Worm (Caenorhabditis elegans) whole organism, L4 larva: ENCODE measurements around the gene sod-1.

ENCODE experiments used
- F26F4.8 ChIP-seq: fragments of 200-800 bp; sonication (Bioruptor generic); conservative IDR thresholded peaks from 2 replicates; pipeline ENCODE4 v1.3.6; 2022; ENCODE audit warnings: missing genetic modification characterization, missing compliant biosample characterization
- F37D6.2 ChIP-seq: sonication (generic microtip); optimal IDR thresholded peaks from 2 replicates; lab custom pipeline; 2016; ENCODE audit warnings: mild to moderate bottlenecking, missing genetic modification characterization, missing compliant biosample characterization
- F49E8.2 ChIP-seq: sonication (generic microtip); optimal IDR thresholded peaks from 2 replicates; lab custom pipeline; 2016; ENCODE audit warnings: missing compliant biosample characterization, mild to moderate bottlenecking, missing genetic modification characterization, borderline replicate concordance
- R02D3.7 ChIP-seq: fragments of 150-350 bp; sonication (generic microtip); optimal IDR thresholded peaks from 3 replicates; lab custom pipeline; 2014; ENCODE audit warnings: missing biosample characterization, missing genetic modification characterization
- T26A8.4 ChIP-seq: fragments of 200-800 bp; sonication (Bioruptor generic); IDR thresholded peaks from 2 replicates; pipeline ENCODE4 v1.3.6; 2022; ENCODE audit warnings: missing genetic modification characterization, missing compliant biosample characterization
- Y105C5A.15 ChIP-seq: fragments of 200-800 bp; sonication (Bioruptor generic); IDR thresholded peaks from 2 replicates; pipeline ENCODE4 v1.3.6; 2022; ENCODE audit warnings: missing genetic modification characterization, missing compliant biosample characterization
- Y48G9A.11 ChIP-seq: fragments of 200-800 bp; sonication (Bioruptor generic); IDR thresholded peaks from 2 replicates; pipeline ENCODE4 v1.3.6; 2022; ENCODE audit warnings: missing genetic modification reagents, missing genetic modification characterization, missing compliant biosample characterization
- Y5F2A.4 ChIP-seq: fragments of 200-800 bp; sonication (Bioruptor generic); optimal IDR thresholded peaks from 2 replicates; lab custom pipeline; 2018; ENCODE audit warnings: mild to moderate bottlenecking, missing genetic modification characterization, missing compliant biosample characterization
- Y75B8A.6 ChIP-seq: fragments of 200-800 bp; sonication (Bioruptor generic); IDR thresholded peaks from 2 replicates; pipeline ENCODE4 v1.3.6; 2022; ENCODE audit warnings: missing genetic modification reagents, missing genetic modification characterization, missing compliant biosample characterization
- ZK337.2 ChIP-seq: fragments of 200-800 bp; sonication (Bioruptor generic); IDR thresholded peaks from 2 replicates; pipeline ENCODE4 v1.3.6; 2022; ENCODE audit warnings: missing genetic modification reagents, missing genetic modification characterization, missing compliant biosample characterization
- aha-1 ChIP-seq: fragments of 150-350 bp; peaks from one replicate; lab custom pipeline; 2014; ENCODE audit warnings: missing biosample characterization, missing genetic modification characterization
- aly-2 ChIP-seq: sonication (generic microtip); optimal IDR thresholded peaks from 2 replicates; lab custom pipeline; 2018; ENCODE audit warnings: missing biosample characterization, missing genetic modification characterization
- ceh-20 ChIP-seq: fragments of 200-800 bp; sonication (Bioruptor generic); IDR thresholded peaks from 2 replicates; pipeline ENCODE4 v1.3.6; 2022; ENCODE audit warnings: missing genetic modification reagents, missing genetic modification characterization, missing compliant biosample characterization
- ceh-32 ChIP-seq: sonication (generic microtip); optimal IDR thresholded peaks from 2 replicates; lab custom pipeline; 2016; ENCODE audit warnings: mild to moderate bottlenecking, missing genetic modification characterization, missing compliant biosample characterization; ENCODE audit not compliant: poor library complexity
- daf-16 ChIP-seq, 3 experiments: sonication (generic microtip); optimal IDR thresholded peaks; 2 replicates each; lab custom pipeline; 2016 to 2017; ENCODE audit warnings: missing genetic modification characterization in 3 of 3, missing genetic modification reagents in 3 of 3, mild to moderate bottlenecking in 2 of 3, missing compliant biosample characterization in 2 of 3, missing biosample characterization in 1 of 3, moderate library complexity in 1 of 3
- daf-19 ChIP-seq: fragments of 200-800 bp; sonication (Bioruptor generic); conservative IDR thresholded peaks from 2 replicates; pipeline ENCODE4 v1.3.6; 2022; ENCODE audit warnings: missing genetic modification characterization, missing compliant biosample characterization
- daf-8 ChIP-seq: fragments of 200-800 bp; sonication (Bioruptor generic); IDR thresholded peaks from 2 replicates; pipeline ENCODE4 v1.3.6; 2022; ENCODE audit warnings: missing genetic modification characterization, missing compliant biosample characterization
- dmd-6 ChIP-seq: fragments of 200-800 bp; sonication (Bioruptor generic); IDR thresholded peaks from 2 replicates; pipeline ENCODE4 v1.3.6; 2022; ENCODE audit warnings: missing genetic modification reagents, missing genetic modification characterization, missing compliant biosample characterization
- dve-1 ChIP-seq: sonication (generic microtip); optimal IDR thresholded peaks from 2 replicates; lab custom pipeline; 2017; ENCODE audit warnings: antibody characterized with exemption, mild to moderate bottlenecking, missing genetic modification characterization, missing compliant biosample characterization; ENCODE audit not compliant: insufficient read depth
- hlh-11 ChIP-seq: fragments of 200-800 bp; sonication (Bioruptor generic); optimal IDR thresholded peaks from 2 replicates; lab custom pipeline; 2018; ENCODE audit warnings: mild to moderate bottlenecking, missing genetic modification characterization, missing compliant biosample characterization
- hlh-30 ChIP-seq: sonication (generic microtip); optimal IDR thresholded peaks from 2 replicates; lab custom pipeline; 2017; ENCODE audit warnings: antibody characterized with exemption, mild to moderate bottlenecking, missing genetic modification characterization, missing compliant biosample characterization; ENCODE audit not compliant: insufficient read depth
- hmg-1.1 ChIP-seq: fragments of 200-800 bp; sonication (Bioruptor generic); IDR thresholded peaks from 2 replicates; pipeline ENCODE4 v1.3.6; 2022; ENCODE audit warnings: missing genetic modification reagents, missing genetic modification characterization, missing compliant biosample characterization
- lim-7 ChIP-seq: fragments of 200-800 bp; sonication (Bioruptor generic); IDR thresholded peaks from 2 replicates; pipeline ENCODE4 v1.3.6; 2022; ENCODE audit warnings: missing genetic modification characterization, missing compliant biosample characterization
- lin-1 ChIP-seq: fragments of 200-800 bp; sonication (Bioruptor generic); IDR thresholded peaks from 2 replicates; pipeline ENCODE4 v1.3.6; 2022; ENCODE audit warnings: missing genetic modification reagents, missing genetic modification characterization, missing compliant biosample characterization
- lin-29 ChIP-seq: fragments of 200-800 bp; sonication (Bioruptor generic); IDR thresholded peaks from 2 replicates; pipeline ENCODE4 v1.3.6; 2022; ENCODE audit warnings: missing genetic modification reagents, missing genetic modification characterization, missing compliant biosample characterization
- lin-39 ChIP-seq: fragments of 150-350 bp; optimal IDR thresholded peaks from 2 replicates; lab custom pipeline; 2014; ENCODE audit warnings: missing biosample characterization, missing genetic modification reagents, missing genetic modification characterization
- madf-5 ChIP-seq, 2 experiments: fragments of 200-800 bp; sonication (Bioruptor generic); IDR thresholded peaks; 2 replicates each; pipeline ENCODE4 v1.3.6; 2022; ENCODE audit warnings: missing compliant biosample characterization in 2 of 2, missing genetic modification characterization in 2 of 2
- madf-9 ChIP-seq: fragments of 200-800 bp; sonication (Bioruptor generic); conservative IDR thresholded peaks from 2 replicates; pipeline ENCODE4 v1.3.6; 2022; ENCODE audit warnings: missing genetic modification reagents, missing genetic modification characterization, missing compliant biosample characterization
- mdt-29 ChIP-seq: fragments of 200-800 bp; sonication (Bioruptor generic); IDR thresholded peaks from 2 replicates; pipeline ENCODE4 v1.3.6; 2022; ENCODE audit warnings: missing genetic modification reagents, missing genetic modification characterization, missing compliant biosample characterization
- mes-2 ChIP-seq: sonication (generic microtip); optimal IDR thresholded peaks from 2 replicates; lab custom pipeline; 2016; ENCODE audit warnings: missing genotype, mild to moderate bottlenecking, missing genetic modification characterization, missing compliant biosample characterization; ENCODE audit not compliant: poor library complexity, severe bottlenecking
- mxl-3 ChIP-seq: fragments of 200-800 bp; sonication (Bioruptor generic); optimal IDR thresholded peaks from 2 replicates; lab custom pipeline; 2018; ENCODE audit warnings: mild to moderate bottlenecking, missing genetic modification characterization, missing compliant biosample characterization
- nhr-102 ChIP-seq: sonication (generic microtip); optimal IDR thresholded peaks from 2 replicates; lab custom pipeline; 2016; ENCODE audit warnings: mild to moderate bottlenecking, missing genetic modification characterization, moderate library complexity, missing compliant biosample characterization
- nhr-28 ChIP-seq: fragments of 150-350 bp; optimal IDR thresholded peaks from 2 replicates; lab custom pipeline; 2014; ENCODE audit warnings: missing biosample characterization, missing genetic modification characterization
- nhr-48 ChIP-seq: sonication (generic microtip); optimal IDR thresholded peaks from 2 replicates; lab custom pipeline; 2016; ENCODE audit warnings: mild to moderate bottlenecking, missing genetic modification characterization, missing compliant biosample characterization
- nhr-6 ChIP-seq: fragments of 150-350 bp; optimal IDR thresholded peaks from 2 replicates; lab custom pipeline; 2014; ENCODE audit warnings: missing biosample characterization, missing genetic modification characterization
- nhr-76 ChIP-seq: fragments of 150-350 bp; optimal IDR thresholded peaks from 2 replicates; lab custom pipeline; 2014; ENCODE audit warnings: missing biosample characterization, missing genetic modification characterization
- nhr-77 ChIP-seq: fragments of 150-350 bp; optimal IDR thresholded peaks from 2 replicates; lab custom pipeline; 2014; ENCODE audit warnings: missing biosample characterization, missing genetic modification characterization
- php-3 ChIP-seq: fragments of 200-800 bp; sonication (Bioruptor generic); IDR thresholded peaks from 2 replicates; pipeline ENCODE4 v1.3.6; 2022; ENCODE audit warnings: missing genetic modification reagents, missing genetic modification characterization, missing compliant biosample characterization
- pqm-1 ChIP-seq: sonication (generic microtip); optimal IDR thresholded peaks from 2 replicates; lab custom pipeline; 2017; ENCODE audit warnings: missing biosample characterization, missing genetic modification characterization
- skn-1 ChIP-seq: fragments of 150-350 bp; optimal IDR thresholded peaks from 2 replicates; lab custom pipeline; 2014; ENCODE audit warnings: missing biosample characterization, missing genetic modification characterization
- spr-3 ChIP-seq: fragments of 200-800 bp; sonication (Bioruptor generic); optimal IDR thresholded peaks from 2 replicates; lab custom pipeline; 2018; ENCODE audit warnings: mild to moderate bottlenecking, missing genetic modification characterization, missing compliant biosample characterization
- unc-62 ChIP-seq, 3 experiments: fragments of 150-350 bp in 1 of 3; sonication (generic microtip); optimal IDR thresholded peaks in 2 of 3; peaks in 1 of 3; 1 replicate in 1 of 3; 2 replicates in 2 of 3; lab custom pipeline; 2014 to 2017; ENCODE audit warnings: missing biosample characterization in 3 of 3, missing genetic modification characterization in 3 of 3, missing genetic modification reagents in 3 of 3, missing genotype in 1 of 3
- vab-7 ChIP-seq: fragments of 200-800 bp; sonication (Bioruptor generic); IDR thresholded peaks from 2 replicates; pipeline ENCODE4 v1.3.6; 2022; ENCODE audit warnings: missing genetic modification reagents, missing genetic modification characterization, missing compliant biosample characterization
- zfp-2 ChIP-seq: sonication (generic microtip); optimal IDR thresholded peaks from 2 replicates; lab custom pipeline; 2016; ENCODE audit warnings: mild to moderate bottlenecking, missing genetic modification characterization, missing compliant biosample characterization

Gene sod-1

ce11 chrII:6927603-6928002 lies 46.1 kb downstream of the sod-1 start, which contains the start of gene F22D3.4:
Gene F22D3.4, minus strand, starts transcription at chrII:6927603.
- TF ChIP-seq pqm-1 = peak; percentile 44
- peak; percentile 33 for TF ChIP-seq aha-1 (tag; lab: Kevin White, UChicago)
- 0 out of 2 replicates have a peak, but pooled peaks have one; percentile 12 for TF ChIP-seq php-3 (GFP tag; lab: Robert Waterston, UW)
- peak; percentile 17 for TF ChIP-seq hlh-11 (tag; lab: Kevin White, UChicago)
- TF ChIP-seq hlh-30 (tag; lab: Kevin White, UChicago) = peak; percentile 68
- peak; percentile 34 for TF ChIP-seq dmd-6 (GFP tag; lab: Robert Waterston, UW)
- TF ChIP-seq daf-16 (GFP tag; optimal IDR thresholded peaks at IDR 0.05; lab: Kevin White, UChicago) = no peak
- peak; percentile 11 for TF ChIP-seq daf-16 (tag; optimal IDR thresholded peaks at IDR 0.05; lab: Kevin White, UChicago)
- TF ChIP-seq skn-1 (tag; lab: Kevin White, UChicago) = no peak
- TF ChIP-seq nhr-77 (tag; lab: Kevin White, UChicago) = peak; percentile 0
- TF ChIP-seq unc-62 (GFP tag; optimal IDR thresholded peaks at IDR 0.05 in 1 of 2; lab: Kevin White, UChicago) = peak in 1 of 2 experiments; percentile 56
- no peak for TF ChIP-seq unc-62 (tag; optimal IDR thresholded peaks at IDR 0.05; lab: Kevin White, UChicago)
- TF ChIP-seq daf-19 = no peak
- no peak for TF ChIP-seq daf-8 (GFP tag; lab: Robert Waterston, UW)
- peak; percentile 72 for TF ChIP-seq nhr-28 (tag; lab: Kevin White, UChicago)
- no peak for TF ChIP-seq zfp-2
- 0 out of 2 replicates have a peak, but pooled peaks have one; percentile 35 for TF ChIP-seq lin-1 (GFP tag; lab: Robert Waterston, UW)

ce11 chrII:6927034-6927433 lies 46.7 kb downstream of the sod-1 start:
- TF ChIP-seq hmg-1.1 (GFP tag; lab: Robert Waterston, UW) = 0 out of 2 replicates have a peak, but pooled peaks have one; percentile 23
- TF ChIP-seq ZK337.2 (GFP tag; lab: Robert Waterston, UW) = no peak
- TF ChIP-seq lin-39 (tag; lab: Kevin White, UChicago) = no peak
- no peak for TF ChIP-seq mes-2
- TF ChIP-seq aha-1 (tag; lab: Kevin White, UChicago) = peak; percentile 93
- TF ChIP-seq F37D6.2 (tag; lab: Kevin White, UChicago) = no peak
- TF ChIP-seq dmd-6 (GFP tag; lab: Robert Waterston, UW) = peak; percentile 8; the same call in 1 of the 2 replicates
- 0 out of 2 replicates have a peak, but pooled peaks have one; percentile 16 for TF ChIP-seq ceh-20 (GFP tag; lab: Robert Waterston, UW)

- TF ChIP-seq lin-29 (GFP tag; lab: Robert Waterston, UW) = no peak
- TF ChIP-seq spr-3 (GFP tag; lab: Kevin White, UChicago) = no peak
- TF ChIP-seq dmd-6 (GFP tag; lab: Robert Waterston, UW) = peak; percentile 83
- no peak for TF ChIP-seq F26F4.8 (GFP tag; lab: Robert Waterston, UW)
- peak; percentile 47 for TF ChIP-seq nhr-102
- no peak for TF ChIP-seq daf-19
- TF ChIP-seq php-3 (GFP tag; lab: Robert Waterston, UW) = peak; percentile 63; the same call in 1 of the 2 replicates
- no peak for TF ChIP-seq daf-8 (GFP tag; lab: Robert Waterston, UW)
- TF ChIP-seq mdt-29 (GFP tag; lab: Robert Waterston, UW) = no peak
- TF ChIP-seq dve-1 (tag; lab: Kevin White, UChicago) = peak; percentile 93
- peak; percentile 68 for TF ChIP-seq pqm-1
- TF ChIP-seq nhr-77 (tag; lab: Kevin White, UChicago) = peak; percentile 56
- TF ChIP-seq nhr-48 = peak; percentile 75
- TF ChIP-seq Y105C5A.15 (GFP tag; lab: Robert Waterston, UW) = no peak
- no peak for TF ChIP-seq nhr-76 (tag; lab: Kevin White, UChicago)
- no peak for TF ChIP-seq aly-2 (tag; lab: Kevin White, UChicago)
- peak; percentile 78 for TF ChIP-seq mxl-3
- TF ChIP-seq Y75B8A.6 (GFP tag; lab: Robert Waterston, UW) = no peak
- TF ChIP-seq skn-1 (tag; lab: Kevin White, UChicago) = no peak
- peak; percentile 0 for TF ChIP-seq ceh-32
- no peak for TF ChIP-seq T26A8.4 (GFP tag; lab: Robert Waterston, UW)
- no peak for TF ChIP-seq nhr-6 (tag; lab: Kevin White, UChicago)
- TF ChIP-seq Y5F2A.4 = no peak
- no peak for TF ChIP-seq Y48G9A.11 (GFP tag; lab: Robert Waterston, UW)
- no peak for TF ChIP-seq madf-5 (GFP tag; IDR thresholded peaks at IDR 0.05; lab: Robert Waterston, UW)
- TF ChIP-seq hmg-1.1 (GFP tag; lab: Robert Waterston, UW) = peak; percentile 87
- peak; percentile 31; the same call in 1 of the 2 replicates for TF ChIP-seq madf-9 (GFP tag; lab: Robert Waterston, UW)
- peak; percentile 52 for TF ChIP-seq aha-1 (tag; lab: Kevin White, UChicago)
- no peak for TF ChIP-seq lim-7 (GFP tag; lab: Robert Waterston, UW)
- TF ChIP-seq R02D3.7 = no peak
- no peak for TF ChIP-seq F49E8.2 (tag; lab: Kevin White, UChicago)
- TF ChIP-seq vab-7 = no peak
Observed at ce11 chrII:6926488-6926887, 47.2 kb downstream of the sod-1 start.
